Fruit fly (Drosophila melanogaster) whole organism, pupa: ENCODE results near the gene CG3061.

Experiments
- CG10348 ChIP-seq: fragments of 200-800 bp; sonication (Bioruptor generic); IDR thresholded peaks from 2 replicates; pipeline ENCODE4 v1.3.6; 2022; ENCODE audit warnings: missing biosample characterization, missing genetic modification characterization
- CG12605 ChIP-seq: fragments of 200-800 bp; sonication (Bioruptor generic); IDR thresholded peaks from 2 replicates; pipeline ENCODE4 v1.3.6; 2022; ENCODE audit warnings: missing biosample characterization, missing genetic modification characterization
- CG13204 ChIP-seq: fragments of 200-800 bp; sonication (Bioruptor generic); optimal IDR thresholded peaks from 2 replicates; lab custom pipeline; 2018; ENCODE audit warnings: missing biosample characterization, mild to moderate bottlenecking, missing genetic modification characterization, moderate library complexity
- CG14655 ChIP-seq: fragments of 200-800 bp; sonication (Bioruptor generic); optimal IDR thresholded peaks from 3 replicates; lab custom pipeline; 2017; ENCODE audit warnings: mild to moderate bottlenecking, missing biosample characterization, missing genetic modification reagents, missing genetic modification characterization
- CG15710 ChIP-seq: fragments of 200-800 bp; sonication (Bioruptor generic); optimal IDR thresholded peaks from 2 replicates; lab custom pipeline; 2018; ENCODE audit warnings: missing biosample characterization, mild to moderate bottlenecking, missing genetic modification characterization, moderate library complexity
- CG17806 ChIP-seq: fragments of 200-800 bp; sonication (Bioruptor generic); optimal IDR thresholded peaks from 2 replicates; lab custom pipeline; 2018; ENCODE audit warnings: missing biosample characterization, mild to moderate bottlenecking, missing genetic modification characterization, moderate library complexity
- CG32121 ChIP-seq: fragments of 200-800 bp; sonication (Bioruptor generic); IDR thresholded peaks from 2 replicates; pipeline ENCODE4 v1.3.6; 2022; ENCODE audit warnings: missing biosample characterization, missing genetic modification characterization
- CG34367 ChIP-seq: fragments of 200-800 bp; sonication (Bioruptor generic); optimal IDR thresholded peaks from 2 replicates; lab custom pipeline; 2018; ENCODE audit warnings: missing biosample characterization, mild to moderate bottlenecking, missing genetic modification characterization
- CG4496 ChIP-seq: fragments of 200-800 bp; sonication (Bioruptor generic); IDR thresholded peaks from 3 replicates; pipeline ENCODE4 v1.3.6; 2022; ENCODE audit warnings: missing biosample characterization, missing genetic modification characterization
- CG8159 ChIP-seq: fragments of 200-800 bp; sonication (Bioruptor generic); optimal IDR thresholded peaks from 3 replicates; lab custom pipeline; 2018; ENCODE audit warnings: missing biosample characterization, mild to moderate bottlenecking, missing genetic modification characterization, moderate library complexity
- CG8301 ChIP-seq: fragments of 200-800 bp; sonication (Bioruptor generic); optimal IDR thresholded peaks from 2 replicates; lab custom pipeline; 2018; ENCODE audit warnings: missing biosample characterization, mild to moderate bottlenecking, missing genetic modification characterization
- CG9948 ChIP-seq: fragments of 200-800 bp; sonication (Bioruptor generic); optimal IDR thresholded peaks from 2 replicates; lab custom pipeline; 2018; ENCODE audit warnings: missing biosample characterization, mild to moderate bottlenecking, missing genetic modification characterization, moderate library complexity
- D1 ChIP-seq: fragments of 200-800 bp; sonication (Bioruptor generic); optimal IDR thresholded peaks from 2 replicates; lab custom pipeline; 2018; ENCODE audit warnings: missing biosample characterization, mild to moderate bottlenecking, missing genetic modification characterization, moderate library complexity
- EcR ChIP-seq: fragments of 200-800 bp; sonication (Bioruptor generic); optimal IDR thresholded peaks from 3 replicates; lab custom pipeline; 2019; ENCODE audit warnings: missing biosample characterization, missing genetic modification characterization, mild to moderate bottlenecking, moderate library complexity, missing genetic modification reagents
- Ets98B ChIP-seq: fragments of 200-800 bp; sonication (Bioruptor generic); IDR thresholded peaks from 2 replicates; pipeline ENCODE4 v1.3.6; 2022; ENCODE audit warnings: missing biosample characterization, missing genetic modification characterization
- Pif1A ChIP-seq: fragments of 200-800 bp; sonication (Bioruptor generic); optimal IDR thresholded peaks from 3 replicates; lab custom pipeline; 2016; ENCODE audit warnings: missing biosample characterization, missing genetic modification characterization
- Pif1B ChIP-seq: fragments of 200-800 bp; sonication (Bioruptor generic); optimal IDR thresholded peaks from 3 replicates; lab custom pipeline; 2016; ENCODE audit warnings: missing biosample characterization, missing genetic modification characterization
- Snoo ChIP-seq: fragments of 200-800 bp; sonication (Bioruptor generic); optimal IDR thresholded peaks from 3 replicates; lab custom pipeline; 2017; ENCODE audit warnings: missing biosample characterization, mild to moderate bottlenecking, missing genetic modification characterization, inconsistent platforms
- fd96Ca ChIP-seq: fragments of 200-800 bp; sonication (Bioruptor generic); IDR thresholded peaks from 3 replicates; pipeline ENCODE4 v1.3.6; 2022; ENCODE audit warnings: missing biosample characterization, missing genetic modification characterization
- gl ChIP-seq: fragments of 200-800 bp; sonication (Bioruptor generic); optimal IDR thresholded peaks from 2 replicates; lab custom pipeline; 2018; ENCODE audit warnings: missing biosample characterization, mild to moderate bottlenecking, missing genetic modification characterization
- rn ChIP-seq: fragments of 200-800 bp; sonication (Bioruptor generic); IDR thresholded peaks from 2 replicates; pipeline ENCODE4 v1.3.6; 2022; ENCODE audit warnings: missing biosample characterization, missing genetic modification characterization

The CG3061 gene

dm6 chr3R:14007550-14007949 is 24.6 kb upstream of the CG3061 start:
- TF ChIP-seq Pif1B (GFP tag; lab: Kevin White, UChicago) (peak; percentile 31), CG34367 (peak; percentile 33), Ets98B (GFP tag; lab: Robert Waterston, UW) (peak; percentile 66), Pif1A (no peak), gl (tag; lab: Kevin White, UChicago) (peak; percentile 50), Snoo (tag; lab: Kevin White, UChicago) (no peak), CG32121 (peak; percentile 72), CG8159 (peak; percentile 95), CG12605 (GFP tag; lab: Robert Waterston, UW) (peak; percentile 88), CG9948 (tag; lab: Kevin White, UChicago) (peak; percentile 60), CG17806 (tag; lab: Kevin White, UChicago) (peak; percentile 94), D1 (tag; lab: Kevin White, UChicago) (peak; percentile 71), CG4496 (peak; percentile 61; the same call in 2 of the 3 replicates), fd96Ca (GFP tag; lab: Robert Waterston, UW) (peak; percentile 58; the same call in 2 of the 3 replicates), rn (peak; percentile 72), EcR (GFP tag; lab: Kevin White, UChicago) (no peak), CG15710 (tag; lab: Kevin White, UChicago) (peak; percentile 72), CG10348 (GFP tag; lab: Robert Waterston, UW) (no peak; the same call in 1 of the 2 replicates), CG8301 (tag; lab: Kevin White, UChicago) (peak; percentile 87), CG13204 (GFP tag; lab: Kevin White, UChicago) (no peak), CG14655 (GFP tag; lab: Kevin White, UChicago) (peak; percentile 82)

dm6 chr3R:14008854-14009253 is 23.3 kb upstream of the CG3061 start:
- TF ChIP-seq CG15710 (tag; lab: Kevin White, UChicago) (peak; percentile 59), CG13204 (GFP tag; lab: Kevin White, UChicago) (peak; percentile 8), CG4496 (peak; percentile 94), CG8301 (tag; lab: Kevin White, UChicago) (peak; percentile 88), fd96Ca (GFP tag; lab: Robert Waterston, UW) (peak; percentile 94), CG14655 (GFP tag; lab: Kevin White, UChicago) (peak; percentile 85), Ets98B (GFP tag; lab: Robert Waterston, UW) (peak; percentile 93), rn (peak; percentile 87), CG12605 (GFP tag; lab: Robert Waterston, UW) (peak; percentile 89), EcR (GFP tag; lab: Kevin White, UChicago) (no peak), Snoo (tag; lab: Kevin White, UChicago) (peak; percentile 47), CG10348 (GFP tag; lab: Robert Waterston, UW) (peak; percentile 73), CG17806 (tag; lab: Kevin White, UChicago) (peak; percentile 78), CG34367 (peak; percentile 63), CG32121 (peak; percentile 91), Pif1A (peak; percentile 86), Pif1B (GFP tag; lab: Kevin White, UChicago) (peak; percentile 69), CG9948 (tag; lab: Kevin White, UChicago) (peak; percentile 66), CG8159 (peak; percentile 75), gl (tag; lab: Kevin White, UChicago) (peak; percentile 13), D1 (tag; lab: Kevin White, UChicago) (peak; percentile 39)
- TF ChIP-seq, all 21 proteins: peak for 20

- TF ChIP-seq CG4496 (no peak), D1 (tag; lab: Kevin White, UChicago) (no peak), Pif1A (peak; percentile 16), CG12605 (GFP tag; lab: Robert Waterston, UW) (no peak), Snoo (tag; lab: Kevin White, UChicago) (no peak)
Observed at dm6 chr3R:14009643-14010042, 22.5 kb upstream of the CG3061 start.

dm6 chr3R:14011175-14011574 is 21.0 kb upstream of the CG3061 start:
- no peak for TF ChIP-seq EcR (GFP tag; lab: Kevin White, UChicago)
- no peak for TF ChIP-seq gl (tag; lab: Kevin White, UChicago)

DNA sequence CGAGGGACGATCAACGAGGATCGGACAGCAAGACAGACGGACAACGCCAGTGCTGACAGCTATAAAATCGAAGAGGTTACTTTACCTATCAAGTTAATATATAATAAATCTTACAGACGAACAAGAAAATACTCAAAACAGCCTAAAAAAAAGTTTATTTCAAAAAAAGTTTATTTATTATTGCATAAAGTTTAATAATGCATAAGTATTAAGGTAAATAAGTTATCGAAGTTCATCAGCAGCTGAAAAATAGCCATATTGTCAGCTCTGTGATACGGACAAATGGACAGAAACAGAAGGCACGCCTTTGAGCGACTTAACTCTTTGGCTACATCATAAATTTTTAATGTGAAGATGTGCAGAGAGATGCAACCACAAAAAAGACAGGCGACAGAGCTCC is 20.5 kb upstream of the CG3061 start:
- peak; percentile 17 for TF ChIP-seq EcR (GFP tag; lab: Kevin White, UChicago)
- no peak for TF ChIP-seq D1 (tag; lab: Kevin White, UChicago)
- peak; percentile 37 for TF ChIP-seq CG15710 (tag; lab: Kevin White, UChicago)
- TF ChIP-seq Pif1A = no peak
- peak; percentile 6 for TF ChIP-seq CG34367
- peak; percentile 58 for TF ChIP-seq CG8159
- no peak for TF ChIP-seq Pif1B (GFP tag; lab: Kevin White, UChicago)
- peak; percentile 14 for TF ChIP-seq CG14655 (GFP tag; lab: Kevin White, UChicago)
- no peak for TF ChIP-seq CG32121
- TF ChIP-seq CG13204 (GFP tag; lab: Kevin White, UChicago) = no peak
- peak; percentile 12 for TF ChIP-seq CG9948 (tag; lab: Kevin White, UChicago)
- no peak for TF ChIP-seq Ets98B (GFP tag; lab: Robert Waterston, UW)
- no peak for TF ChIP-seq CG4496
- TF ChIP-seq Snoo (tag; lab: Kevin White, UChicago) = no peak
- TF ChIP-seq CG12605 (GFP tag; lab: Robert Waterston, UW) = no peak
- TF ChIP-seq CG8301 (tag; lab: Kevin White, UChicago) = peak; percentile 7
- TF ChIP-seq CG10348 (GFP tag; lab: Robert Waterston, UW) = no peak
- TF ChIP-seq CG17806 (tag; lab: Kevin White, UChicago) = peak; percentile 14
- TF ChIP-seq fd96Ca (GFP tag; lab: Robert Waterston, UW) = no peak
- TF ChIP-seq gl (tag; lab: Kevin White, UChicago) = no peak
- TF ChIP-seq rn = no peak
